Worm (Caenorhabditis elegans) whole organism, L4/young adult: ENCODE results near the gene F56B3.4.

Experiments
- W03F9.2 ChIP-seq: fragments of 150-350 bp; optimal IDR thresholded peaks from 2 replicates; lab custom pipeline; 2014; ENCODE audit warnings: missing biosample characterization, missing genetic modification characterization
- him-1 ChIP-seq: sonication (generic microtip); optimal IDR thresholded peaks from 2 replicates; lab custom pipeline; 2016; ENCODE audit warnings: missing genotype, missing genetic modification reagents, missing genetic modification characterization, missing compliant biosample characterization

DNA sequence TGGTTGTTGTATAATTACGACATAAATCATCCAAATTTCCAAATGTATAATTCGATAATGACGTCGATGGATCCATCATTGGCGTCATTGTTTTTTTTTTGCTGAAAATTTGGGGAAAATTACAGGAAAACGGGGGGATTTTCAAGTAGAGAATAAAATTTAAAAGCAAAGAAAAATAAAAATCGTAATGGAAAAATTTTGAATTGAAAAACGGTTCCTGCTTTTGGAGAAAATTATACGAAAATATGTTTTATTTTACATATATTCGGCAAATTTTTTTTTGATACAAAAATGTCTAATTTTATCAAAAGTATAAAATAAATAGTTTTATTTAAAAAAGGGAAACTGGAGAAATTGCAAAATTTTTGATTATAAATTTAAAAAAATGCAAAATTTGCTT is 30.8 kb upstream of the F56B3.4 start, which contains the start of gene zipt-15:
- TF ChIP-seq him-1 (tag; lab: Kevin White, UChicago) (no peak), W03F9.2 (tag; lab: Kevin White, UChicago) (no peak)
